Worm (Caenorhabditis elegans) whole organism, L4 larva: ENCODE measurements around the gene C53C11.5.

Experiments
- lin-15B ChIP-seq: fragments of 150-350 bp; sonication (generic microtip); optimal IDR thresholded peaks from 3 replicates; lab custom pipeline; 2014; ENCODE audit warnings: missing biosample characterization, missing genetic modification characterization
- pha-4 ChIP-seq, 2 experiments: fragments of 150-350 bp in 1 of 2; fragments of 200-800 bp in 1 of 2; sonication (Bioruptor generic) in 1 of 2; IDR thresholded peaks in 1 of 2; optimal IDR thresholded peaks in 1 of 2; 2 replicates each; pipeline versions ENCODE4 v1.3.6 to Lab custom; 2014 to 2022; ENCODE audit warnings: missing genetic modification characterization in 2 of 2, missing genetic modification reagents in 2 of 2, missing biosample characterization in 1 of 2, missing compliant biosample characterization in 1 of 2

DNA sequence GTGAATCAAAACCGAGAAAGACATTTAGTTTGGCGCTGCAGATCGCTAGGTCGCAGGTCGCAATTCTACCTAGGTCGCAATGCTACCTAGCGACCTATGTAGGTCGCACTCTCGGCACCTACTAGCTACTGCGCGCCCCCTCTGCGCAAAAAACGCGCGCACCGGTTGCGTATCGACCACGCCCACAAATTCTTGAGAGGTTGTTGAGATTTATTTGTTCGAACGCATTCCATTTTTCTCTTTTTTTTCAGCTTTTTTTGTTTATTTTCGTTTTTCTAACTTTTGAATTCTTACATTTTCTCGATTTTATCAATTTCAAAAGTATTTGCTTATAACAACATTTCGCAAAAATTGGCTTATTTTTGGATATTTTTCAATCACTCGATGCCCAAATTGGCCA is 32.0 kb upstream of the C53C11.5 start, which contains the start of gene C33E10.10:
- no peak for TF ChIP-seq pha-4 (GFP tag; IDR thresholded peaks at IDR 0.05; lab: Robert Waterston, UW)
- no peak for TF ChIP-seq pha-4 (tag; optimal IDR thresholded peaks at IDR 0.05; lab: Kevin White, UChicago)
- no peak for TF ChIP-seq lin-15B (tag; lab: Kevin White, UChicago)
